Fruit fly (Drosophila melanogaster): Measurements from ENCODE around the gene 5-HT2A.

DNA sequence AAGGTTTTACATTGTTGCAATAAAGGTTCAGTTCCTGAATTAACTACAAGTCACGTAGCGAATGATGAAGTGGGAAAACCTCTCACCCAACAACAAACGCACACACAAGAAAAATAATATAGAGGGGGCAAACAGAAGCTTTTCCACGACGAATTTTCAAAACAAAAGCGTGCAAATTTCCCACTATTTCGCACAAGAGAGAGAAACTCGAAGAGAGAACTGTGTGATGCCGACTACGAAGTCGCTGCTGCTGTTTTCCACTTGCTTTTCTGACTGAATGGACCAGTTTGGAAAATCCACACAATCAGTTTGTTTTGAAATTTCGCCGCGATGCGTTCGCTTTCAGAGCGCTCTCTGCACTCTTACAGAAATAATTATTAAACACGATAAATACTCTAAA lies at the start of gene 5-HT2A:
- TF ChIP-seq svp (GFP tag) (no peak), OdsH (GFP tag; optimal IDR thresholded peaks at IDR 0.05) (no peak), CG10631 (GFP tag; optimal IDR thresholded peaks at IDR 0.05) (no peak)
